Fruit fly (Drosophila melanogaster) whole organism, pupa: ENCODE measurements around the gene CG43255.

ENCODE experiments used
- CG10348 ChIP-seq: fragments of 200-800 bp; sonication (Bioruptor generic); IDR thresholded peaks from 2 replicates; pipeline ENCODE4 v1.3.6; 2022; ENCODE audit warnings: missing biosample characterization, missing genetic modification characterization
- CG12605 ChIP-seq: fragments of 200-800 bp; sonication (Bioruptor generic); IDR thresholded peaks from 2 replicates; pipeline ENCODE4 v1.3.6; 2022; ENCODE audit warnings: missing biosample characterization, missing genetic modification characterization
- CG13204 ChIP-seq: fragments of 200-800 bp; sonication (Bioruptor generic); optimal IDR thresholded peaks from 2 replicates; lab custom pipeline; 2018; ENCODE audit warnings: missing biosample characterization, mild to moderate bottlenecking, missing genetic modification characterization, moderate library complexity
- CG32121 ChIP-seq: fragments of 200-800 bp; sonication (Bioruptor generic); IDR thresholded peaks from 2 replicates; pipeline ENCODE4 v1.3.6; 2022; ENCODE audit warnings: missing biosample characterization, missing genetic modification characterization
- CG34367 ChIP-seq: fragments of 200-800 bp; sonication (Bioruptor generic); optimal IDR thresholded peaks from 2 replicates; lab custom pipeline; 2018; ENCODE audit warnings: missing biosample characterization, mild to moderate bottlenecking, missing genetic modification characterization
- CG4496 ChIP-seq: fragments of 200-800 bp; sonication (Bioruptor generic); IDR thresholded peaks from 3 replicates; pipeline ENCODE4 v1.3.6; 2022; ENCODE audit warnings: missing biosample characterization, missing genetic modification characterization
- CG8301 ChIP-seq: fragments of 200-800 bp; sonication (Bioruptor generic); optimal IDR thresholded peaks from 2 replicates; lab custom pipeline; 2018; ENCODE audit warnings: missing biosample characterization, mild to moderate bottlenecking, missing genetic modification characterization
- D1 ChIP-seq: fragments of 200-800 bp; sonication (Bioruptor generic); optimal IDR thresholded peaks from 2 replicates; lab custom pipeline; 2018; ENCODE audit warnings: missing biosample characterization, mild to moderate bottlenecking, missing genetic modification characterization, moderate library complexity
- EcR ChIP-seq: fragments of 200-800 bp; sonication (Bioruptor generic); optimal IDR thresholded peaks from 3 replicates; lab custom pipeline; 2019; ENCODE audit warnings: missing biosample characterization, missing genetic modification characterization, mild to moderate bottlenecking, moderate library complexity, missing genetic modification reagents
- Pif1A ChIP-seq: fragments of 200-800 bp; sonication (Bioruptor generic); optimal IDR thresholded peaks from 3 replicates; lab custom pipeline; 2016; ENCODE audit warnings: missing biosample characterization, missing genetic modification characterization
- fd96Ca ChIP-seq: fragments of 200-800 bp; sonication (Bioruptor generic); IDR thresholded peaks from 3 replicates; pipeline ENCODE4 v1.3.6; 2022; ENCODE audit warnings: missing biosample characterization, missing genetic modification characterization
- gl ChIP-seq: fragments of 200-800 bp; sonication (Bioruptor generic); optimal IDR thresholded peaks from 2 replicates; lab custom pipeline; 2018; ENCODE audit warnings: missing biosample characterization, mild to moderate bottlenecking, missing genetic modification characterization
- rn ChIP-seq: fragments of 200-800 bp; sonication (Bioruptor generic); IDR thresholded peaks from 2 replicates; pipeline ENCODE4 v1.3.6; 2022; ENCODE audit warnings: missing biosample characterization, missing genetic modification characterization

DNA sequence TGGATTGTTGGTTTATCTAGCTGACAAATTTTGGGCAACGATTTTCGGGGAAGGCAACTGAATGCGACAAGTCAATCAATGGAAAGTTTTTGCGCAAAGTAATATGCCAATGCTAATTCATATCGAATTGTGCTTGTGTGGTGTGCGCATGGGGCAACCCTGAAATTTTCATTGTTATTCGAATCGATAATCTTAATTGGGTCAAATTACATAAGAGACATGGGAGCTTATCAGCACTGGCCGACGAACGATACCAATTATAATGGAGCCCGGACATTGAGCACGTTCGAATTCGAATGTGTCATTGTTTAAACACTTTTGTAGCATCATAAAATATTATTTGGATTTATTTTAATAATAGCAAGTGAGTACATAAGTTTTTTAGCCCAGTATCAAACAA is 39.1 kb upstream of the CG43255 start:
- TF ChIP-seq Pif1A (GFP tag; lab: Kevin White, UChicago) (no peak), CG10348 (GFP tag; lab: Robert Waterston, UW) (no peak), CG13204 (no peak), rn (GFP tag; lab: Robert Waterston, UW) (no peak), fd96Ca (GFP tag; lab: Robert Waterston, UW) (no peak), gl (tag; lab: Kevin White, UChicago) (no peak), D1 (tag; lab: Kevin White, UChicago) (no peak), CG4496 (GFP tag; lab: Robert Waterston, UW) (no peak), CG32121 (no peak), EcR (no peak), CG8301 (tag; lab: Kevin White, UChicago) (no peak), CG12605 (GFP tag; lab: Robert Waterston, UW) (no peak), CG34367 (tag; lab: Kevin White, UChicago) (no peak)
